Fruit fly (Drosophila melanogaster) whole organism, embryonic: ENCODE measurements around the gene Zwilch.
A peak's percentile ranks its signal among the peaks of the same experiment; 100 is the strongest.

Source experiments
- ATbp ChIP-seq: fragments of 200-800 bp; sonication (Bioruptor generic); optimal IDR thresholded peaks from 2 replicates; lab custom pipeline; 2017; ENCODE audit warnings: missing biosample characterization, mild to moderate bottlenecking, missing genetic modification characterization, missing genetic modification reagents
- CG10431 ChIP-seq: fragments of 200-800 bp; sonication (Bioruptor generic); optimal IDR thresholded peaks from 3 replicates; lab custom pipeline; 2018; ENCODE audit warnings: missing biosample characterization, mild to moderate bottlenecking, missing genetic modification characterization
- CG10959 ChIP-seq: fragments of 200-800 bp; sonication (Bioruptor generic); IDR thresholded peaks from 2 replicates; pipeline ENCODE4 v1.3.6; 2022; ENCODE audit warnings: missing biosample characterization, missing genetic modification characterization
- CG11456 ChIP-seq: fragments of 200-800 bp; sonication (Bioruptor generic); IDR thresholded peaks from 3 replicates; pipeline ENCODE4 v1.3.6; 2022; ENCODE audit warnings: missing biosample characterization, missing genetic modification characterization
- CG12155 ChIP-seq: fragments of 200-800 bp; sonication (Bioruptor generic); optimal IDR thresholded peaks from 3 replicates; lab custom pipeline; 2016; ENCODE audit warnings: missing biosample characterization, missing genetic modification characterization
- CG12236 ChIP-seq: fragments of 200-800 bp; sonication (Bioruptor generic); optimal IDR thresholded peaks from 2 replicates; lab custom pipeline; 2016; ENCODE audit warnings: missing biosample characterization, missing genetic modification characterization
- CG13296 ChIP-seq: fragments of 200-800 bp; sonication (Bioruptor generic); optimal IDR thresholded peaks from 3 replicates; lab custom pipeline; 2018; ENCODE audit warnings: missing biosample characterization, mild to moderate bottlenecking, missing genetic modification characterization
- CG13894 ChIP-seq: fragments of 200-800 bp; sonication (Bioruptor generic); optimal IDR thresholded peaks from 3 replicates; lab custom pipeline; 2018; ENCODE audit warnings: missing biosample characterization, mild to moderate bottlenecking, missing genetic modification characterization, moderate library complexity
- CG15514 ChIP-seq: fragments of 200-800 bp; sonication (Bioruptor generic); optimal IDR thresholded peaks from 3 replicates; lab custom pipeline; 2017; ENCODE audit warnings: missing biosample characterization, missing genetic modification characterization, mild to moderate bottlenecking, moderate library complexity, missing genetic modification reagents
- CG16815 ChIP-seq: fragments of 200-800 bp; sonication (Bioruptor generic); optimal IDR thresholded peaks from 3 replicates; lab custom pipeline; 2017; ENCODE audit warnings: missing biosample characterization, mild to moderate bottlenecking, missing genetic modification characterization
- CG2129 ChIP-seq: fragments of 200-800 bp; sonication (Bioruptor generic); IDR thresholded peaks from 2 replicates; pipeline ENCODE4 v1.3.6; 2022; ENCODE audit warnings: missing biosample characterization, missing genetic modification characterization; ENCODE audit not compliant: partially characterized antibody
- CG30020 ChIP-seq: fragments of 200-800 bp; optimal IDR thresholded peaks from 2 replicates; lab custom pipeline; 2019; ENCODE audit warnings: missing biosample characterization, mild to moderate bottlenecking, missing genetic modification characterization, moderate library complexity
- CG31224 ChIP-seq: fragments of 200-800 bp; sonication (Bioruptor generic); IDR thresholded peaks from 2 replicates; pipeline ENCODE4 v1.3.6; 2022; ENCODE audit warnings: missing biosample characterization, missing genetic modification characterization
- CG32532 ChIP-seq: fragments of 200-800 bp; sonication (Bioruptor generic); IDR thresholded peaks from 2 replicates; pipeline ENCODE4 v1.3.6; 2022; ENCODE audit warnings: missing biosample characterization, missing genetic modification characterization
- CG33213 ChIP-seq: fragments of 200-800 bp; sonication (Bioruptor generic); optimal IDR thresholded peaks from 3 replicates; lab custom pipeline; 2016; ENCODE audit warnings: missing biosample characterization, missing genetic modification characterization
- CG4617 ChIP-seq: fragments of 200-800 bp; sonication (Bioruptor generic); optimal IDR thresholded peaks from 3 replicates; lab custom pipeline; 2016; ENCODE audit warnings: missing biosample characterization, missing genetic modification characterization, borderline replicate concordance
- CG5180 ChIP-seq: fragments of 200-800 bp; sonication (Bioruptor generic); optimal IDR thresholded peaks from 3 replicates; lab custom pipeline; 2017; ENCODE audit warnings: missing biosample characterization, missing genetic modification characterization, mild to moderate bottlenecking, moderate library complexity, missing genetic modification reagents
- CG7271 ChIP-seq: fragments of 200-800 bp; sonication (Bioruptor generic); optimal IDR thresholded peaks from 2 replicates; lab custom pipeline; 2018; ENCODE audit warnings: missing biosample characterization, mild to moderate bottlenecking, missing genetic modification characterization, moderate library complexity
- CG7357 ChIP-seq: fragments of 200-800 bp; sonication (Bioruptor generic); IDR thresholded peaks from 3 replicates; pipeline ENCODE4 v1.3.6; 2022; ENCODE audit warnings: missing biosample characterization, missing genetic modification characterization
- CG7839 ChIP-seq: fragments of 200-800 bp; sonication (Bioruptor generic); optimal IDR thresholded peaks from 3 replicates; lab custom pipeline; 2018; ENCODE audit warnings: missing biosample characterization, mild to moderate bottlenecking, missing genetic modification characterization, moderate library complexity
- CG7928 ChIP-seq: fragments of 200-800 bp; sonication (Bioruptor generic); optimal IDR thresholded peaks from 2 replicates; lab custom pipeline; 2017; ENCODE audit warnings: missing biosample characterization, mild to moderate bottlenecking, missing genetic modification characterization
- CG9215 ChIP-seq: fragments of 200-800 bp; sonication (Bioruptor generic); IDR thresholded peaks from 2 replicates; pipeline ENCODE4 v1.3.6; 2022; ENCODE audit warnings: missing biosample characterization, missing genetic modification characterization
- CG9609 ChIP-seq: fragments of 200-800 bp; sonication (Bioruptor generic); optimal IDR thresholded peaks from 3 replicates; lab custom pipeline; 2016; ENCODE audit warnings: missing biosample characterization, missing genetic modification characterization
- CG9797 ChIP-seq: fragments of 200-800 bp; sonication (Bioruptor generic); optimal IDR thresholded peaks from 3 replicates; lab custom pipeline; 2018; ENCODE audit warnings: missing biosample characterization, mild to moderate bottlenecking, missing genetic modification characterization
- CHES-1-like ChIP-seq: fragments of 200-800 bp; sonication (Bioruptor generic); optimal IDR thresholded peaks from 2 replicates; lab custom pipeline; 2016; ENCODE audit warnings: missing biosample characterization, missing genetic modification characterization
- Chrac-16 ChIP-seq: fragments of 200-800 bp; sonication (Bioruptor generic); optimal IDR thresholded peaks from 3 replicates; lab custom pipeline; 2016; ENCODE audit warnings: missing biosample characterization, missing genetic modification characterization
- CrebB ChIP-seq: fragments of 200-800 bp; sonication (Bioruptor generic); optimal IDR thresholded peaks from 3 replicates; lab custom pipeline; 2018; ENCODE audit warnings: missing biosample characterization, mild to moderate bottlenecking, missing genetic modification characterization
- H2.0 ChIP-seq: fragments of 200-800 bp; sonication (Bioruptor generic); IDR thresholded peaks from 2 replicates; pipeline ENCODE4 v1.3.6; 2022; ENCODE audit warnings: missing biosample characterization, missing genetic modification characterization
- Hmr ChIP-seq: fragments of 200-800 bp; sonication (Bioruptor generic); optimal IDR thresholded peaks from 3 replicates; lab custom pipeline; 2017; ENCODE audit warnings: mild to moderate bottlenecking, missing biosample characterization, missing genetic modification reagents, missing genetic modification characterization
- Hr51 ChIP-seq, 2 experiments: fragments of 200-800 bp; sonication (Bioruptor generic); optimal IDR thresholded peaks; 2 replicates in 1 of 2; 3 replicates in 1 of 2; lab custom pipeline; 2016 to 2018; ENCODE audit warnings: missing biosample characterization in 2 of 2, missing genetic modification characterization in 2 of 2, mild to moderate bottlenecking in 1 of 2, moderate library complexity in 1 of 2
- Mad ChIP-seq: fragments of 200-800 bp; sonication (Bioruptor generic); optimal IDR thresholded peaks from 2 replicates; lab custom pipeline; 2016; ENCODE audit warnings: missing biosample characterization, missing genetic modification characterization
- NC2α ChIP-seq: fragments of 200-800 bp; sonication (Bioruptor generic); optimal IDR thresholded peaks from 2 replicates; lab custom pipeline; 2016; ENCODE audit warnings: missing biosample characterization, missing genetic modification characterization
- NC2β ChIP-seq: fragments of 200-800 bp; sonication (Bioruptor generic); optimal IDR thresholded peaks from 2 replicates; lab custom pipeline; 2016; ENCODE audit warnings: missing biosample characterization, missing genetic modification characterization
- NFAT ChIP-seq: fragments of 200-800 bp; sonication (Bioruptor generic); IDR thresholded peaks from 2 replicates; pipeline ENCODE4 v1.3.6; 2022; ENCODE audit warnings: missing biosample characterization, missing genetic modification characterization
- Ravus ChIP-seq: fragments of 200-800 bp; sonication (Bioruptor generic); IDR thresholded peaks from 2 replicates; pipeline ENCODE4 v1.3.6; 2022; ENCODE audit warnings: missing biosample characterization, missing genetic modification characterization
- Usf ChIP-seq: fragments of 200-800 bp; sonication (Bioruptor generic); optimal IDR thresholded peaks from 2 replicates; lab custom pipeline; 2017; ENCODE audit warnings: missing genotype, missing biosample characterization, missing genetic modification characterization
- YL-1 ChIP-seq: fragments of 200-800 bp; sonication (Bioruptor generic); optimal IDR thresholded peaks from 3 replicates; lab custom pipeline; 2017; ENCODE audit warnings: missing biosample characterization, mild to moderate bottlenecking, missing genetic modification characterization
- cg ChIP-seq: fragments of 200-800 bp; sonication (Bioruptor generic); optimal IDR thresholded peaks from 3 replicates; lab custom pipeline; 2019; ENCODE audit warnings: missing biosample characterization, mild to moderate bottlenecking, missing genetic modification characterization, moderate library complexity
- crol ChIP-seq: fragments of 200-800 bp; sonication (Bioruptor generic); IDR thresholded peaks from 2 replicates; pipeline ENCODE4 v1.3.6; 2022; ENCODE audit warnings: missing biosample characterization, missing genetic modification characterization
- fu2 ChIP-seq: fragments of 200-800 bp; sonication (Bioruptor generic); optimal IDR thresholded peaks from 2 replicates; lab custom pipeline; 2016; ENCODE audit warnings: missing biosample characterization, missing genetic modification characterization
- gce ChIP-seq: fragments of 200-800 bp; sonication (Bioruptor generic); IDR thresholded peaks from 3 replicates; pipeline ENCODE4 v1.3.6; 2022; ENCODE audit warnings: missing biosample characterization, missing genetic modification characterization
- gfzf ChIP-seq: fragments of 200-800 bp; sonication (Bioruptor generic); optimal IDR thresholded peaks from 2 replicates; lab custom pipeline; 2016; ENCODE audit warnings: missing biosample characterization, mild to moderate bottlenecking, missing genetic modification characterization, moderate library complexity
- ind ChIP-seq: fragments of 200-800 bp; sonication (Bioruptor generic); optimal IDR thresholded peaks from 3 replicates; lab custom pipeline; 2016; ENCODE audit warnings: missing biosample characterization, missing genetic modification characterization
- lbe ChIP-seq: fragments of 200-800 bp; sonication (Bioruptor generic); optimal IDR thresholded peaks from 2 replicates; lab custom pipeline; 2016; ENCODE audit warnings: missing biosample characterization, mild to moderate bottlenecking, missing genetic modification characterization
- mam ChIP-seq: fragments of 200-800 bp; sonication (Bioruptor generic); optimal IDR thresholded peaks from 3 replicates; lab custom pipeline; 2016; ENCODE audit warnings: missing biosample characterization, missing genetic modification characterization
- nau ChIP-seq: fragments of 200-800 bp; sonication (Bioruptor generic); optimal IDR thresholded peaks from 3 replicates; lab custom pipeline; 2017; ENCODE audit warnings: missing biosample characterization, mild to moderate bottlenecking, missing genetic modification characterization, missing genetic modification reagents
- nerfin-2 ChIP-seq: fragments of 200-800 bp; sonication (Bioruptor generic); IDR thresholded peaks from 2 replicates; pipeline ENCODE4 v1.3.6; 2022; ENCODE audit warnings: missing biosample characterization, missing genetic modification characterization; ENCODE audit not compliant: partially characterized antibody
- psq ChIP-seq: fragments of 200-800 bp; sonication (Bioruptor generic); optimal IDR thresholded peaks from 2 replicates; lab custom pipeline; 2017; ENCODE audit warnings: missing biosample characterization, missing genetic modification characterization
- so ChIP-seq: fragments of 200-800 bp; sonication (Bioruptor generic); IDR thresholded peaks from 3 replicates; pipeline ENCODE4 v1.3.6; 2022; ENCODE audit warnings: missing biosample characterization, missing genetic modification characterization

Zwilch gene

dm6 chr3R:31220456-31221336, 7.5 kb upstream of the Zwilch start, which contains the start of gene CG12054 (continued):
- TF ChIP-seq CG12236 (GFP tag; lab: Kevin White, UChicago) (no peak), lbe (GFP tag; lab: Kevin White, UChicago) (peak; percentile 20), CG10959 (GFP tag; lab: Robert Waterston, UW) (no peak), NC2α (no peak), Usf (GFP tag; lab: Kevin White, UChicago) (no peak), CG16815 (GFP tag; lab: Kevin White, UChicago) (no peak), CG11456 (GFP tag; lab: Robert Waterston, UW) (no peak), CG9609 (GFP tag; lab: Kevin White, UChicago) (peak; percentile 16), CG32532 (no peak), fu2 (GFP tag; lab: Kevin White, UChicago) (peak; percentile 45), CG13296 (GFP tag; lab: Kevin White, UChicago) (no peak), CG2129 (GFP tag; lab: Robert Waterston, UW) (no peak), Chrac-16 (GFP tag; lab: Kevin White, UChicago) (no peak), CHES-1-like (GFP tag; lab: Kevin White, UChicago) (no peak), so (no peak), Mad (peak; percentile 17), CG9797 (GFP tag; lab: Kevin White, UChicago) (peak; percentile 91), gce (GFP tag; lab: Robert Waterston, UW) (no peak), Ravus (no peak), cg (GFP tag; lab: Kevin White, UChicago) (peak; percentile 97), psq (GFP tag; lab: Kevin White, UChicago) (no peak), crol (GFP tag; lab: Robert Waterston, UW) (no peak), NC2β (GFP tag; lab: Kevin White, UChicago) (no peak), CG4617 (GFP tag; lab: Kevin White, UChicago) (peak; percentile 47), CG5180 (GFP tag; lab: Kevin White, UChicago) (no peak), YL-1 (GFP tag; lab: Kevin White, UChicago) (peak; percentile 99), CG9215 (GFP tag; lab: Robert Waterston, UW) (no peak), mam (no peak), Hr51 (GFP tag; optimal IDR thresholded peaks at IDR 0.05; lab: Kevin White, UChicago) (peak in 1 of 2 experiments; percentile 22), CG13894 (tag; lab: Kevin White, UChicago) (peak; percentile 7), CG31224 (no peak), gfzf (GFP tag; lab: Kevin White, UChicago) (peak; percentile 91), CG7839 (tag; lab: Kevin White, UChicago) (no peak), CG7357 (no peak), NFAT (GFP tag; lab: Robert Waterston, UW) (no peak), CG30020 (no peak), ind (no peak), H2.0 (no peak), CG7928 (GFP tag; lab: Kevin White, UChicago) (peak; percentile 96), ATbp (no peak), CG7271 (tag; lab: Kevin White, UChicago) (no peak), CG15514 (GFP tag; lab: Kevin White, UChicago) (peak; percentile 59), nau (no peak), Hmr (GFP tag; lab: Kevin White, UChicago) (peak; percentile 20), CG10431 (GFP tag; lab: Kevin White, UChicago) (no peak), nerfin-2 (GFP tag; lab: Robert Waterston, UW) (no peak), CG33213 (GFP tag; lab: Kevin White, UChicago) (peak; percentile 26), CrebB (tag; lab: Kevin White, UChicago) (peak; percentile 42), CG12155 (GFP tag; lab: Kevin White, UChicago) (peak; percentile 48)
